Worm (Caenorhabditis elegans) whole organism, L4/young adult: Measurements from ENCODE around the gene T25C12.3.

Source experiments
- dao-5 ChIP-seq: sonication (generic microtip); optimal IDR thresholded peaks from 2 replicates; lab custom pipeline; 2016; ENCODE audit warnings: missing genotype, missing genetic modification characterization, moderate library complexity, missing compliant biosample characterization
- him-1 ChIP-seq: sonication (generic microtip); optimal IDR thresholded peaks from 2 replicates; lab custom pipeline; 2016; ENCODE audit warnings: missing genotype, missing genetic modification reagents, missing genetic modification characterization, missing compliant biosample characterization

DNA sequence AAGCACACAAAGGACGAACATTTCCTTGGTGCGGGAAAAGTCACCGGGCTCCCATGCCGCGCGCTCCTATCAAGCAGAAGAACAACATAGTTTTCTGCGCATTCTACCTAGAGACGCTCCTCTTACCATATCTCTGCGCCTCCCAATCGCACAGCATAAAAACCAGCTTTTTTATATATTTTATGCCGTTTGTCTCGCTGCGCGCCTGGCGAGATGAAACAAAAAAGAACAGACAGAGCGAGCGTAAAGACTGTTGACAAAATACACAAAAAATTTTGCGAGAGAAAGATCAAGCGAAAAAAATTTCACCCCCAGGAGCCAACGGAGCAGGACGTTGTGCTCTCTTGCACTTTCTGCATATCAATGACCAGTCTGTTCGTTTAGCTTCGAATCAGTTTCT is 22.1 kb downstream of the T25C12.3 start:
- no peak for TF ChIP-seq him-1 (tag; lab: Kevin White, UChicago)
- no peak for TF ChIP-seq dao-5 (tag; lab: Kevin White, UChicago)
